Worm (Caenorhabditis elegans): Measurements from ENCODE around the gene osm-5.

ce11 chrX:2957446-2957985, 26.5 kb upstream of the osm-5 start, which contains the start of gene gbb-1:
- no peak for TF ChIP-seq ztf-28 (GFP tag; IDR thresholded peaks at IDR 0.05)
- TF ChIP-seq Y67H2A.10 (GFP tag; conservative IDR thresholded peaks at IDR 0.05) = no peak
- no peak for TF ChIP-seq madf-6 (GFP tag; IDR thresholded peaks at IDR 0.05)
